Fruit fly (Drosophila melanogaster) whole organism, prepupa: Measurements from ENCODE around the gene CG34300.

ENCODE experiments used
- CG10669 ChIP-seq: fragments of 200-800 bp; sonication (Bioruptor generic); optimal IDR thresholded peaks from 3 replicates; lab custom pipeline; 2018; ENCODE audit warnings: missing biosample characterization, mild to moderate bottlenecking, missing genetic modification characterization, moderate library complexity
- CG11294 ChIP-seq: fragments of 200-800 bp; sonication (Bioruptor generic); IDR thresholded peaks from 2 replicates; pipeline ENCODE4 v1.3.6; 2022; ENCODE audit warnings: missing biosample characterization, missing genetic modification characterization
- CG11762 ChIP-seq: fragments of 200-800 bp; sonication (Bioruptor generic); optimal IDR thresholded peaks from 3 replicates; lab custom pipeline; 2016; ENCODE audit warnings: missing biosample characterization, missing genetic modification characterization; ENCODE audit not compliant: insufficient read depth
- CG15336 ChIP-seq: fragments of 200-800 bp; sonication (Bioruptor generic); IDR thresholded peaks from 2 replicates; pipeline ENCODE4 v1.3.6; 2022; ENCODE audit warnings: missing biosample characterization, missing genetic modification characterization
- CG1621 ChIP-seq: fragments of 200-800 bp; sonication (Bioruptor generic); optimal IDR thresholded peaks from 3 replicates; lab custom pipeline; 2018; ENCODE audit warnings: missing biosample characterization, mild to moderate bottlenecking, missing genetic modification characterization
- CG16779 ChIP-seq: fragments of 200-800 bp; sonication (Bioruptor generic); optimal IDR thresholded peaks from 3 replicates; lab custom pipeline; 2017; ENCODE audit warnings: missing biosample characterization, mild to moderate bottlenecking, missing genetic modification characterization
- CG3032 ChIP-seq: fragments of 200-800 bp; optimal IDR thresholded peaks from 2 replicates; lab custom pipeline; 2019; ENCODE audit warnings: missing biosample characterization, mild to moderate bottlenecking, missing genetic modification characterization, moderate library complexity
- CG31627 ChIP-seq: fragments of 200-800 bp; sonication (Bioruptor generic); optimal IDR thresholded peaks from 3 replicates; lab custom pipeline; 2016; ENCODE audit warnings: missing biosample characterization, missing genetic modification characterization
- CG32006 ChIP-seq: fragments of 200-800 bp; sonication (Bioruptor generic); optimal IDR thresholded peaks from 3 replicates; lab custom pipeline; 2017; ENCODE audit warnings: missing biosample characterization, mild to moderate bottlenecking, missing genetic modification characterization
- CG34406 ChIP-seq: fragments of 200-800 bp; sonication (Bioruptor generic); optimal IDR thresholded peaks from 3 replicates; lab custom pipeline; 2016; ENCODE audit warnings: missing biosample characterization, missing genetic modification characterization
- CG3919 ChIP-seq: fragments of 200-800 bp; sonication (Bioruptor generic); optimal IDR thresholded peaks from 3 replicates; lab custom pipeline; 2016; ENCODE audit warnings: missing biosample characterization, missing genetic modification characterization
- CG4318 ChIP-seq: fragments of 200-800 bp; sonication (Bioruptor generic); optimal IDR thresholded peaks from 3 replicates; lab custom pipeline; 2017; ENCODE audit warnings: missing biosample characterization, mild to moderate bottlenecking, missing genetic modification characterization
- CG6163 ChIP-seq: fragments of 200-800 bp; sonication (Bioruptor generic); IDR thresholded peaks from 3 replicates; pipeline ENCODE4 v1.3.6; 2022; ENCODE audit warnings: missing biosample characterization, missing genetic modification characterization
- CG6276 ChIP-seq: fragments of 200-800 bp; sonication (Bioruptor generic); optimal IDR thresholded peaks from 2 replicates; lab custom pipeline; 2017; ENCODE audit warnings: missing biosample characterization, mild to moderate bottlenecking, missing genetic modification characterization
- CG6792 ChIP-seq: fragments of 200-800 bp; sonication (Bioruptor generic); optimal IDR thresholded peaks from 3 replicates; lab custom pipeline; 2016; ENCODE audit warnings: missing biosample characterization, missing genetic modification characterization
- CG6808 ChIP-seq: fragments of 200-800 bp; sonication (Bioruptor generic); optimal IDR thresholded peaks from 3 replicates; lab custom pipeline; 2017; ENCODE audit warnings: missing biosample characterization, missing genetic modification characterization, mild to moderate bottlenecking, moderate library complexity, missing genetic modification reagents
- CG6854 ChIP-seq: fragments of 200-800 bp; sonication (Bioruptor generic); optimal IDR thresholded peaks from 2 replicates; lab custom pipeline; 2017; ENCODE audit warnings: missing biosample characterization, mild to moderate bottlenecking, missing genetic modification characterization
- CG7368 ChIP-seq: fragments of 200-800 bp; sonication (Bioruptor generic); optimal IDR thresholded peaks from 3 replicates; lab custom pipeline; 2016; ENCODE audit warnings: missing biosample characterization, missing genetic modification characterization
- CG8119 ChIP-seq: fragments of 200-800 bp; sonication (Bioruptor generic); IDR thresholded peaks from 3 replicates; pipeline ENCODE4 v1.3.6; 2022; ENCODE audit warnings: missing biosample characterization, missing genetic modification characterization
- CG8632 ChIP-seq: fragments of 200-800 bp; sonication (Bioruptor generic); optimal IDR thresholded peaks from 3 replicates; lab custom pipeline; 2016; ENCODE audit warnings: missing biosample characterization, missing genetic modification characterization
- CG9139 ChIP-seq: fragments of 200-800 bp; sonication (Bioruptor generic); optimal IDR thresholded peaks from 3 replicates; lab custom pipeline; 2017; ENCODE audit warnings: missing biosample characterization, mild to moderate bottlenecking, missing genetic modification characterization
- Eip78C ChIP-seq: fragments of 200-800 bp; sonication (Bioruptor generic); peaks from one replicate; lab custom pipeline; 2016; ENCODE audit warnings: missing biosample characterization, missing genetic modification characterization
- Ets21C ChIP-seq: fragments of 200-800 bp; sonication (Bioruptor generic); optimal IDR thresholded peaks from 3 replicates; lab custom pipeline; 2016; ENCODE audit warnings: missing biosample characterization, missing genetic modification characterization
- Ets96B ChIP-seq: fragments of 200-800 bp; optimal IDR thresholded peaks from 2 replicates; lab custom pipeline; 2019; ENCODE audit warnings: missing biosample characterization, mild to moderate bottlenecking, missing genetic modification characterization, moderate library complexity
- Gug ChIP-seq: fragments of 200-800 bp; sonication (Bioruptor generic); IDR thresholded peaks from 2 replicates; pipeline ENCODE4 v1.3.6; 2022; ENCODE audit warnings: missing biosample characterization, missing genetic modification characterization
- Hr38 ChIP-seq: sonication (Bioruptor generic); optimal IDR thresholded peaks from 2 replicates; lab custom pipeline; 2016; ENCODE audit warnings: missing biosample characterization, missing genetic modification characterization
- Lpt ChIP-seq: fragments of 200-800 bp; sonication (Bioruptor generic); optimal IDR thresholded peaks from 3 replicates; lab custom pipeline; 2016; ENCODE audit warnings: missing biosample characterization, missing genetic modification characterization
- OdsH ChIP-seq: fragments of 200-800 bp; sonication (Bioruptor generic); optimal IDR thresholded peaks from 3 replicates; lab custom pipeline; 2016; ENCODE audit warnings: missing biosample characterization, missing genetic modification characterization
- Sox102F ChIP-seq: fragments of 200-800 bp; sonication (Bioruptor generic); optimal IDR thresholded peaks from 2 replicates; lab custom pipeline; 2016; ENCODE audit warnings: missing biosample characterization, mild to moderate bottlenecking, missing genetic modification characterization
- Sox14 ChIP-seq: fragments of 200-800 bp; sonication (Bioruptor generic); optimal IDR thresholded peaks from 3 replicates; lab custom pipeline; 2016; ENCODE audit warnings: missing biosample characterization, missing genetic modification characterization
- achi ChIP-seq: fragments of 200-800 bp; sonication (Bioruptor generic); optimal IDR thresholded peaks from 3 replicates; lab custom pipeline; 2016; ENCODE audit warnings: missing biosample characterization, missing genetic modification characterization
- acj6 ChIP-seq: fragments of 200-800 bp; sonication (Bioruptor generic); optimal IDR thresholded peaks from 3 replicates; lab custom pipeline; 2016; ENCODE audit warnings: missing biosample characterization, missing genetic modification characterization
- cyc ChIP-seq: fragments of 200-800 bp; sonication (Bioruptor generic); optimal IDR thresholded peaks from 3 replicates; lab custom pipeline; 2016; ENCODE audit warnings: missing biosample characterization, missing genetic modification characterization
- dac ChIP-seq: fragments of 200-800 bp; sonication (Bioruptor generic); optimal IDR thresholded peaks from 2 replicates; lab custom pipeline; 2017; ENCODE audit warnings: missing biosample characterization, mild to moderate bottlenecking, missing genetic modification characterization
- dsx ChIP-seq: fragments of 200-800 bp; optimal IDR thresholded peaks from 3 replicates; lab custom pipeline; 2019; ENCODE audit warnings: missing biosample characterization, mild to moderate bottlenecking, missing genetic modification characterization, moderate library complexity; ENCODE audit not compliant: poor library complexity, severe bottlenecking
- eg ChIP-seq: fragments of 200-800 bp; sonication (Bioruptor generic); IDR thresholded peaks from 3 replicates; pipeline ENCODE4 v1.3.6; 2022; ENCODE audit warnings: missing biosample characterization, missing genetic modification characterization
- esn ChIP-seq: fragments of 200-800 bp; sonication (Bioruptor generic); optimal IDR thresholded peaks from 2 replicates; lab custom pipeline; 2016; ENCODE audit warnings: missing biosample characterization, mild to moderate bottlenecking, missing genetic modification characterization, moderate library complexity
- fd59A ChIP-seq: fragments of 200-800 bp; sonication (Bioruptor generic); optimal IDR thresholded peaks from 2 replicates; lab custom pipeline; 2017; ENCODE audit warnings: missing biosample characterization, mild to moderate bottlenecking, missing genetic modification characterization, missing genetic modification reagents
- fkh ChIP-seq: fragments of 200-800 bp; sonication (Bioruptor generic); optimal IDR thresholded peaks from 3 replicates; lab custom pipeline; 2017; ENCODE audit warnings: missing biosample characterization, mild to moderate bottlenecking, missing genetic modification characterization, moderate library complexity
- lz ChIP-seq: fragments of 200-800 bp; sonication (Bioruptor generic); optimal IDR thresholded peaks from 3 replicates; lab custom pipeline; 2016; ENCODE audit warnings: missing biosample characterization, missing genetic modification characterization
- pdm3 ChIP-seq: fragments of 200-800 bp; sonication (Bioruptor generic); optimal IDR thresholded peaks from 3 replicates; lab custom pipeline; 2016; ENCODE audit warnings: missing biosample characterization, missing genetic modification characterization
- salr ChIP-seq, 2 experiments: fragments of 200-800 bp; sonication (Bioruptor generic); optimal IDR thresholded peaks; 3 replicates each; lab custom pipeline; 2016 to 2018; ENCODE audit warnings: missing biosample characterization in 2 of 2, missing genetic modification characterization in 2 of 2, mild to moderate bottlenecking in 1 of 2
- ss ChIP-seq, 2 experiments: fragments of 200-800 bp; sonication (Bioruptor generic); optimal IDR thresholded peaks; 2 replicates in 1 of 2; 3 replicates in 1 of 2; lab custom pipeline; 2017 to 2018; ENCODE audit warnings: mild to moderate bottlenecking in 2 of 2, missing biosample characterization in 2 of 2, missing genetic modification characterization in 2 of 2, moderate library complexity in 1 of 2
- svp ChIP-seq: fragments of 200-800 bp; sonication (Bioruptor generic); peaks from one replicate; lab custom pipeline; 2016; ENCODE audit warnings: missing biosample characterization, missing genetic modification characterization
- topi ChIP-seq: fragments of 200-800 bp; sonication (Bioruptor generic); optimal IDR thresholded peaks from 3 replicates; lab custom pipeline; 2016; ENCODE audit warnings: missing biosample characterization, missing genetic modification characterization
- vri ChIP-seq: fragments of 200-800 bp; sonication (Bioruptor generic); optimal IDR thresholded peaks from 3 replicates; lab custom pipeline; 2016; ENCODE audit warnings: missing biosample characterization, mild to moderate bottlenecking, missing genetic modification characterization

The CG34300 gene

dm6 chr3R:30265420-30265819 is 41.0 kb downstream of the CG34300 start (continued):
- TF ChIP-seq CG9139 (GFP tag; lab: Kevin White, UChicago), result peak; percentile 93
- TF ChIP-seq fkh (GFP tag; lab: Kevin White, UChicago), result no peak
- peak; percentile 87 for TF ChIP-seq CG8632 (GFP tag; lab: Kevin White, UChicago)
- peak; percentile 94 to 97 for TF ChIP-seq ss (GFP tag; optimal IDR thresholded peaks at IDR 0.05; lab: Kevin White, UChicago)
- TF ChIP-seq topi (GFP tag; lab: Kevin White, UChicago), result peak; percentile 83
- peak; percentile 97 for TF ChIP-seq eg (GFP tag; lab: Robert Waterston, UW)
- peak; percentile 90 for TF ChIP-seq svp (GFP tag; lab: Kevin White, UChicago)
- TF ChIP-seq esn, result peak; percentile 89
- peak; percentile 91 for TF ChIP-seq CG34406 (GFP tag; lab: Kevin White, UChicago)
- peak; percentile 96 for TF ChIP-seq CG8119
- TF ChIP-seq achi (GFP tag; lab: Kevin White, UChicago), result peak; percentile 92
- peak; percentile 94 for TF ChIP-seq CG3919 (GFP tag; lab: Kevin White, UChicago)
- TF ChIP-seq CG6163, result peak; percentile 99
- peak; percentile 84 for TF ChIP-seq dac (GFP tag; lab: Kevin White, UChicago)
- peak; percentile 84 for TF ChIP-seq lz (GFP tag; lab: Kevin White, UChicago)
- peak; percentile 95 for TF ChIP-seq Ets96B
- TF ChIP-seq CG10669 (GFP tag; lab: Kevin White, UChicago), result peak; percentile 96
- peak; percentile 96 for TF ChIP-seq dsx (GFP tag; lab: Kevin White, UChicago)

- TF ChIP-seq Sox102F (GFP tag; lab: Kevin White, UChicago) (no peak), CG16779 (tag; lab: Kevin White, UChicago) (no peak), CG34406 (GFP tag; lab: Kevin White, UChicago) (no peak), svp (GFP tag; lab: Kevin White, UChicago) (no peak), CG15336 (GFP tag; lab: Robert Waterston, UW) (peak; percentile 53), CG7368 (GFP tag; lab: Kevin White, UChicago) (no peak), CG6276 (GFP tag; lab: Kevin White, UChicago) (no peak), Gug (GFP tag; lab: Robert Waterston, UW) (peak; percentile 54), CG1621 (tag; lab: Kevin White, UChicago) (peak; percentile 16), lz (GFP tag; lab: Kevin White, UChicago) (no peak), Hr38 (GFP tag; lab: Kevin White, UChicago) (no peak), CG11762 (GFP tag; lab: Kevin White, UChicago) (no peak), dac (GFP tag; lab: Kevin White, UChicago) (no peak), ss (GFP tag; optimal IDR thresholded peaks at IDR 0.05; lab: Kevin White, UChicago) (peak in 1 of 2 experiments; percentile 74), fkh (GFP tag; lab: Kevin White, UChicago) (no peak), CG3032 (tag; lab: Kevin White, UChicago) (peak; percentile 70), fd59A (GFP tag; lab: Kevin White, UChicago) (peak; percentile 55), CG6808 (no peak), CG3919 (GFP tag; lab: Kevin White, UChicago) (no peak), Sox14 (GFP tag; lab: Kevin White, UChicago) (peak; percentile 49), CG4318 (GFP tag; lab: Kevin White, UChicago) (no peak), pdm3 (GFP tag; lab: Kevin White, UChicago) (no peak), CG6854 (GFP tag; lab: Kevin White, UChicago) (no peak), CG8119 (0 out of 3 replicates have a peak, but pooled peaks have one; percentile 9), Lpt (GFP tag; lab: Kevin White, UChicago) (no peak), eg (GFP tag; lab: Robert Waterston, UW) (peak; percentile 6; the same call in 1 of the 3 replicates), CG6792 (GFP tag; lab: Kevin White, UChicago) (no peak), dsx (GFP tag; lab: Kevin White, UChicago) (no peak), salr (GFP tag; optimal IDR thresholded peaks at IDR 0.05; lab: Kevin White, UChicago) (peak in 1 of 2 experiments; percentile 12), CG6163 (no peak), achi (GFP tag; lab: Kevin White, UChicago) (no peak), CG10669 (GFP tag; lab: Kevin White, UChicago) (no peak), acj6 (GFP tag; lab: Kevin White, UChicago) (no peak), vri (GFP tag; lab: Kevin White, UChicago) (no peak), OdsH (GFP tag; lab: Kevin White, UChicago) (no peak), CG32006 (GFP tag; lab: Kevin White, UChicago) (no peak), cyc (GFP tag; lab: Kevin White, UChicago) (no peak), Ets21C (GFP tag; lab: Kevin White, UChicago) (no peak), Eip78C (GFP tag; lab: Kevin White, UChicago) (peak; percentile 72), CG11294 (no peak), CG9139 (GFP tag; lab: Kevin White, UChicago) (no peak), CG8632 (GFP tag; lab: Kevin White, UChicago) (no peak), Ets96B (peak; percentile 71), CG31627 (GFP tag; lab: Kevin White, UChicago) (peak; percentile 5)
These were observed 41.7 kb downstream of the CG34300 start for dm6 chr3R:30264671-30265282.
